Fruit fly (Drosophila melanogaster) Kc167 (cell line): ENCODE data around the gene CG14960.

Source experiments
- Myc ChIP-seq: fragments of >200 bp; optimal IDR thresholded peaks from 2 replicates; lab custom pipeline; 2017; ENCODE audit warnings: missing external identifiers
- Sin3A ChIP-seq: fragments of >200 bp; optimal IDR thresholded peaks from 2 replicates; lab custom pipeline; 2018; ENCODE audit warnings: missing external identifiers
- h ChIP-seq: fragments of >200 bp; optimal IDR thresholded peaks from 3 replicates; lab custom pipeline; 2018; ENCODE audit warnings: missing external identifiers
- insv ChIP-seq: fragments of >200 bp; optimal IDR thresholded peaks from 3 replicates; lab custom pipeline; 2018; ENCODE audit warnings: missing external identifiers
- psq ChIP-seq: fragments of >200 bp; optimal IDR thresholded peaks from 2 replicates; lab custom pipeline; 2017; ENCODE audit warnings: missing external identifiers
- ttk ChIP-seq: sonication (Bioruptor generic); optimal IDR thresholded peaks from 2 replicates; lab custom pipeline; 2017; ENCODE audit warnings: missing external identifiers

DNA sequence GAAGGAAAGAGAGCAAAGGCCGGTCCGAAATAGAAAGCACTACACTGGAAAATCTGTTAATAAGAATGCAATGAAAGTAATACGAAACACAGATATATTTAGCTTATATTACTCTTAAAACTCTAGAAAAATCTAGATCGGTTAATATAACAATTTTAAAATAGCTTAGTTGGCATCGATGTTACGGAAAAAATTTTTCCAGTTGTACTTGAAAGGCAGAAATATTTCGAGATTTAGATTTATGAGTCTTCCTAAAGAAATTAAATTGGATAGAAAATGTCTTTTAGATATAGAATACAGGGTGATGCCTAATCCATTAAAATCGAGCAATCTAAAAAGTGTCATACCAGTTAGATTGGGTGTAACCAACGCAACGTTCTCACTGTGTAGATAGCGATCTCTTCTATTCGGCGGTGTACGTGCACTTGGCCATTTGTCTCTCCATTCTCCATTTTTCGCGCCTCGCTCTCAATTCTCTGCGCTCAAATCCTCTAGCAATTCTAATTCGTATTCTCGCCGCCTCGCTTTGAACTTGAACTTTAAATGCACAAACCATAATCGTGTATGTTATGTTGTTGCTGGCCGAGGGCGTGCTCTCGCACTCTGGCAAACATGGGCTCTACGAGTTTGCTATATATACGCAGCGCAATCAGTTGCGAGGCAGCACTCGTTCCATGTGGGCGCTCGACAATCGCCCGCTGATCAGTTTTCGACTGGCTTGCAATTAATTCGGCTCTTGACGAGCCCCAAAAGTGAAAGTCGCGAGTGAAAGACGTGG lies 20.6 kb upstream of the CG14960 start:
- TF ChIP-seq psq (lab: Kevin White, UChicago), result no peak
- TF ChIP-seq ttk (lab: Kevin White, UChicago), result no peak
- TF ChIP-seq h (lab: Kevin White, UChicago), result no peak
- no peak for TF ChIP-seq Myc
- TF ChIP-seq Sin3A (lab: Kevin White, UChicago), result no peak
- no peak for TF ChIP-seq insv (lab: Kevin White, UChicago)
